Worm (Caenorhabditis elegans) whole organism, L3 larva: Measurements from ENCODE around the gene B0034.2.

Source experiments
- ZK546.5 ChIP-seq: sonication (generic microtip); optimal IDR thresholded peaks from 2 replicates; lab custom pipeline; 2017; ENCODE audit warnings: missing biosample characterization, missing genetic modification characterization
- ceh-16 ChIP-seq: sonication (generic microtip); optimal IDR thresholded peaks from 2 replicates; lab custom pipeline; 2017; ENCODE audit warnings: missing biosample characterization, missing genetic modification characterization
- ceh-28 ChIP-seq: fragments of 150-350 bp; optimal IDR thresholded peaks from 2 replicates; lab custom pipeline; 2014; ENCODE audit warnings: missing biosample characterization, missing genetic modification reagents, missing genetic modification characterization
- ceh-82 ChIP-seq: fragments of 150-350 bp; optimal IDR thresholded peaks from 2 replicates; lab custom pipeline; 2014; ENCODE audit warnings: missing biosample characterization, missing genetic modification characterization
- egl-27 ChIP-seq: sonication (generic microtip); optimal IDR thresholded peaks from 4 replicates; lab custom pipeline; 2017; ENCODE audit warnings: missing biosample characterization, missing genetic modification reagents, missing genetic modification characterization
- egl-5 ChIP-seq: fragments of 150-350 bp; optimal IDR thresholded peaks from 2 replicates; lab custom pipeline; 2017; ENCODE audit warnings: missing biosample characterization, missing genetic modification reagents, missing genetic modification characterization, inconsistent platforms
- elt-3 ChIP-seq, 3 experiments: fragments of 150-350 bp in 1 of 3; sonication (generic microtip) in 2 of 3; optimal IDR thresholded peaks; 2 replicates in 2 of 3; 4 replicates in 1 of 3; lab custom pipeline; 2014 to 2017; ENCODE audit warnings: missing biosample characterization in 3 of 3, missing genetic modification characterization in 3 of 3
- fkh-10 ChIP-seq: sonication (generic microtip); optimal IDR thresholded peaks from 2 replicates; lab custom pipeline; 2017; ENCODE audit warnings: missing biosample characterization, missing genetic modification reagents, missing genetic modification characterization
- fos-1 ChIP-seq: fragments of 150-350 bp; optimal IDR thresholded peaks from 2 replicates; lab custom pipeline; 2014; ENCODE audit warnings: missing biosample characterization, missing genetic modification characterization
- hmg-11 ChIP-seq: sonication (generic microtip); optimal IDR thresholded peaks from 2 replicates; lab custom pipeline; 2016; ENCODE audit warnings: missing genetic modification characterization, missing compliant biosample characterization
- jun-1 ChIP-seq: fragments of 150-350 bp; optimal IDR thresholded peaks from 2 replicates; lab custom pipeline; 2014; ENCODE audit warnings: missing biosample characterization, missing genetic modification reagents, missing genetic modification characterization
- lin-39 ChIP-seq: fragments of 150-350 bp; optimal IDR thresholded peaks from 2 replicates; lab custom pipeline; 2018; ENCODE audit warnings: missing biosample characterization, missing genetic modification reagents, missing genetic modification characterization
- lsy-12 ChIP-seq: sonication (generic microtip); optimal IDR thresholded peaks from 2 replicates; lab custom pipeline; 2016; ENCODE audit warnings: mild to moderate bottlenecking, missing genetic modification characterization, missing compliant biosample characterization
- mdl-1 ChIP-seq: fragments of 150-350 bp; optimal IDR thresholded peaks from 2 replicates; lab custom pipeline; 2014; ENCODE audit warnings: missing biosample characterization, missing genetic modification characterization
- nfya-1 ChIP-seq: sonication (generic microtip); optimal IDR thresholded peaks from 2 replicates; lab custom pipeline; 2017; ENCODE audit warnings: missing genetic modification characterization, mild to moderate bottlenecking, missing compliant biosample characterization, antibody characterized with exemption, moderate library complexity; ENCODE audit not compliant: insufficient read depth
- nhr-23 ChIP-seq: fragments of 150-350 bp; optimal IDR thresholded peaks from 2 replicates; lab custom pipeline; 2014; ENCODE audit warnings: missing biosample characterization, missing genetic modification reagents, missing genetic modification characterization
- nhr-237 ChIP-seq: fragments of 150-350 bp; optimal IDR thresholded peaks from 2 replicates; lab custom pipeline; 2014; ENCODE audit warnings: missing biosample characterization, missing genetic modification characterization
- nhr-25 ChIP-seq: sonication (generic microtip); optimal IDR thresholded peaks from 2 replicates; lab custom pipeline; 2017; ENCODE audit warnings: missing biosample characterization, missing genetic modification characterization
- nhr-28 ChIP-seq: fragments of 150-350 bp; optimal IDR thresholded peaks from 2 replicates; lab custom pipeline; 2014; ENCODE audit warnings: missing biosample characterization, missing genetic modification characterization
- nhr-43 ChIP-seq: sonication (generic microtip); optimal IDR thresholded peaks from 2 replicates; lab custom pipeline; 2016; ENCODE audit warnings: mild to moderate bottlenecking, missing genetic modification characterization, missing compliant biosample characterization; ENCODE audit not compliant: poor library complexity, severe bottlenecking
- nhr-76 ChIP-seq: fragments of 150-350 bp; sonication (generic microtip); optimal IDR thresholded peaks from 5 replicates; lab custom pipeline; 2014; ENCODE audit warnings: missing biosample characterization, missing genetic modification characterization
- nhr-77 ChIP-seq: fragments of 150-350 bp; optimal IDR thresholded peaks from 2 replicates; lab custom pipeline; 2014; ENCODE audit warnings: missing biosample characterization, missing genetic modification characterization
- pqm-1 ChIP-seq: fragments of 150-350 bp; optimal IDR thresholded peaks from 2 replicates; lab custom pipeline; 2017; ENCODE audit warnings: missing biosample characterization, missing genetic modification characterization, inconsistent platforms
- sea-2 ChIP-seq: fragments of 150-350 bp; sonication (generic microtip); optimal IDR thresholded peaks from 4 replicates; lab custom pipeline; 2014; ENCODE audit warnings: missing biosample characterization, missing genetic modification reagents, missing genetic modification characterization
- snpc-4 ChIP-seq: fragments of 150-350 bp; optimal IDR thresholded peaks from 2 replicates; lab custom pipeline; 2014; ENCODE audit warnings: missing biosample characterization, missing genetic modification characterization
- tbx-2 ChIP-seq: sonication (generic microtip); optimal IDR thresholded peaks from 2 replicates; lab custom pipeline; 2016; ENCODE audit warnings: mild to moderate bottlenecking, missing genetic modification characterization, missing compliant biosample characterization
- zag-1 ChIP-seq: fragments of 150-350 bp; optimal IDR thresholded peaks from 2 replicates; lab custom pipeline; 2014; ENCODE audit warnings: missing biosample characterization, missing genetic modification characterization
- ztf-4 ChIP-seq: fragments of 150-350 bp; optimal IDR thresholded peaks from 2 replicates; lab custom pipeline; 2014; ENCODE audit warnings: missing biosample characterization, missing genetic modification characterization

The B0034.2 gene

DNA sequence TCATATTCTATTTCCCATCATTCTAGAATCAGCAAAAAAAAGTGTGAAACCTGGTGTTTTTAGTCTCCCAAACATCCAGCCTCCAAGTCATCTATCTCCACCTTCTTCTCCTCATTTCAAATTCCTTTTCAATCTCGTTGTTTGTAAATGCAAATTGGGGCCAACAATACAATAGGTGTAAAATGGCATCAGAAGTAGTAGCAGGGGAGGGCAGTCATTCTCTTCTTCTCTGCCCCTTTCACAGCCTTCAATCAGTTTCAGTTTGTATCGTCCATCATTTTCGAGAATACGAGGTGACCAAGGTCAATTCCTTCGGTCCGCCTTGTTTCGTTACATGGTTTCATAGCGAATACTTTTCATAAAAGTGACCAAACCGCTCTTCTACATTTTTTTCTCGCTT is 25.1 kb upstream of the B0034.2 start, which contains the start of gene B0034.4:
TSS of gene B0034.4 (minus strand) at position 229 of the 400 bp plus-strand sequence.
- TF ChIP-seq nhr-25 (tag; lab: Kevin White, UChicago) (peak; percentile 21), nhr-23 (no peak)
- TF ChIP-seq, all 47 proteins: peak for 1

DNA sequence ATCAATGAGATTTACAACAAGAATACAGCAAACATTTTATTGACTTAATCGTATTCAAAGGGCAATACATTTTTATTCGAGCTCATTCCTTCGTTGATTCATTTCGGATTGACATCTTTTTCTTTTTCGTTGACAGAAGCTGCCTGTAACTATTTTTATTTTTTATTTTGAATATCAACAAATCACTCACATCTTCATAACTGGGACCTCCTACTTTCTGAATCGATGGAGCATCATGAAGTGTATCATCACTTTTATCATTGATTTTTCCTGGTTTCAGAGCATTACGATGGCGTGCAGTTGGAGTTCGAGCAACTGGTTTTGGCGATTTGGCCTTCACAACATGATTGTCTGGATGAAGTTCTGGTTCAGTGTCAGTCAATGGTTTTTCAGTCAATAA is 23.9 kb upstream of the B0034.2 start, which contains the start of gene B0034.1:
TSS of gene B0034.1 (plus strand) at position 301 of the 400 bp plus-strand sequence.
- no peak for TF ChIP-seq elt-3 (tag; optimal IDR thresholded peaks at IDR 0.05; lab: Kevin White, UChicago)
- TF ChIP-seq nhr-25 (tag; lab: Kevin White, UChicago) = no peak
- no peak for TF ChIP-seq nhr-237
- no peak for TF ChIP-seq jun-1 (tag; lab: Kevin White, UChicago)
- TF ChIP-seq lsy-12 = no peak
- TF ChIP-seq, all 47 proteins: peak for 0

DNA sequence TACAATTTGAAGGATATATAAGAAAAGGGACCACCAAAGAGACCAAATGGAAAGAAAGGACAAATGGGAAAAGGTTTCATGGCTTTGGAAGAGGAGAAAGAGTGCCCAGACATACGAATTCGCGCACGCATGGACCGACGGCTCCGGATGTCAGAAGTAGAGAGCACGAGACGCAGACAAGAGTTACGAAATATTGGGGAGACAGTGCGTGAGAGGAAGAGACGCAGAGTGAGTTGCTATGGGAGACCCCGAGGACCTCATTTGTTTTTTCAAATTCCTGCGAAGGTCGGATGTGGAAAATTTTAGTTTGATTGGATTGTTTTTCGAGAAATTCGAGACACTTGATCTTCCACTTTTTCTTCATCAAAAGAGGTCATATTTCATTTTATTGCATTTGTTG is 22.5 kb upstream of the B0034.2 start:
- TF ChIP-seq lin-39 (tag; lab: Kevin White, UChicago) (peak; percentile 57), nhr-76 (tag; lab: Kevin White, UChicago) (no peak), egl-5 (tag; lab: Kevin White, UChicago) (peak; percentile 28), elt-3 (tag; optimal IDR thresholded peaks at IDR 0.05; lab: Kevin White, UChicago) (no peak), jun-1 (tag; lab: Kevin White, UChicago) (no peak), snpc-4 (tag; lab: Kevin White, UChicago) (peak; percentile 78), egl-27 (no peak), fkh-10 (peak; percentile 7), nhr-43 (tag; lab: Kevin White, UChicago) (no peak), mdl-1 (no peak), nfya-1 (tag; lab: Kevin White, UChicago) (peak; percentile 60), ceh-28 (tag; lab: Kevin White, UChicago) (no peak), zag-1 (tag; lab: Kevin White, UChicago) (no peak), lsy-12 (no peak), pqm-1 (no peak)

DNA sequence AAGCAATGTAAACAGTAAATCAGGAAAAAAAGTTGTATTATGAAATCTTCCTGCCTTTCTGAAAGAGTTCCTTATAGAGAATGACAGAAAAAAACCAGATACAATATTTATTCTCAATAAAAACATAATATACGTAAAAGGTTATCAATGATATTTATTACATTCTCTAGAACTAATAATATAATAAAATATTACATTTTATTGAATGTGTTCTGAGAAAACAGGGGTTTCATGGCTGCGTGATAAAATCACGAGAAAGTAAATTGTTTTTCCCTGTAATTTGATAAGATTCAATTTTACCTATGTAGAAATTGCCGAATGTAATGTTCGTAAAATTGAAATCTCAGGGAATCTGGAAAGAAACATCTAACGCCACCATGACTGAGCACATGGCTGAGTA is 20.8 kb upstream of the B0034.2 start:
- no peak for TF ChIP-seq nhr-23
- TF ChIP-seq fos-1 (tag; lab: Kevin White, UChicago) = no peak
- TF ChIP-seq nhr-77 (tag; lab: Kevin White, UChicago) = no peak
- no peak for TF ChIP-seq ZK546.5 (tag; lab: Kevin White, UChicago)
- TF ChIP-seq hmg-11 (tag; lab: Kevin White, UChicago) = no peak
- no peak for TF ChIP-seq ceh-82
- TF ChIP-seq ceh-16 (tag; lab: Kevin White, UChicago) = no peak
- no peak for TF ChIP-seq mdl-1

DNA sequence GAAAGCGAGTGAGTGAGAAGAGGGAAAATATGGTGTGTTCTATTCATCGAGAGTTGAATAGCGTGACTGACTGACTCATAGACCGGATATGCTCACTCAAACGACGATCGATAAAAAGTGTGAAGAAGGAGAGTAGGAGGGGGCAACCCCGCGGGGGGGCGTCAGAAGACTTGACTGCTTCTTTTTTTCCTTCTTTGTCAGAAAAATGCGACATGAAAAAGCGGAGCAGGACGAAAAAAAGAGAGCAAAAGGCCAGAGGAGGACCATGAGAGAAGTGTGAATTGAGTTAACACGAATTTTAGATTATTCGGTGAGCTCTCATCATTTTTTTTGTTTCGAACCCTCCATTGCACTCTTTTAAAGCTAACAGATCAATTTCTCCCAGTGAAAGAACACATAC is 18.2 kb upstream of the B0034.2 start:
- TF ChIP-seq mdl-1 (no peak), fkh-10 (peak; percentile 20), elt-3 (tag; optimal IDR thresholded peaks at IDR 0.05; lab: Kevin White, UChicago) (no peak), hmg-11 (tag; lab: Kevin White, UChicago) (peak; percentile 20), nfya-1 (tag; lab: Kevin White, UChicago) (peak; percentile 45)
- TF ChIP-seq, all 47 proteins: peak for 3

DNA sequence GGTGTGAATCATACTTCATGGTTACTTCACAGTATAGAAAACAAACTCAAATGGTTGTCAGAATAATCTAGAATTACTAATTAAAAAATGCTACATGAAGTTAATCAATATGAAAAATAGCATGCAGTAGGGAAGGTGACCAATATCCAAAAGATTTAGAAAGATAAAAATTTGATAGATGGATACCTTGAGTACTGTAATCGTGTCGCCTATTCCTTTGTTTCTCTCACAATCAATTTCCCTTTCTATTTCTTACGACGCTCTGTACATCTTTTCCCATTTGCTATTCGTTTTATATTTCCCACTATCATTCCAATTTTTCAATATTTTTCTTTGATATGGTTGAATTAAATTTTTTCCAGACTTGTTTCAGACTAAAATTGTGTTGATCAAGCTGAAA is 17.1 kb upstream of the B0034.2 start, which contains the start of gene B0034.7:
TSS of gene B0034.7 (plus strand) at position 301 of the 400 bp plus-strand sequence.
- TF ChIP-seq nhr-76 (tag; lab: Kevin White, UChicago) (no peak), nhr-28 (tag; lab: Kevin White, UChicago) (no peak), ztf-4 (tag; lab: Kevin White, UChicago) (no peak), tbx-2 (tag; lab: Kevin White, UChicago) (no peak)
- TF ChIP-seq, all 47 proteins: peak for 0

DNA sequence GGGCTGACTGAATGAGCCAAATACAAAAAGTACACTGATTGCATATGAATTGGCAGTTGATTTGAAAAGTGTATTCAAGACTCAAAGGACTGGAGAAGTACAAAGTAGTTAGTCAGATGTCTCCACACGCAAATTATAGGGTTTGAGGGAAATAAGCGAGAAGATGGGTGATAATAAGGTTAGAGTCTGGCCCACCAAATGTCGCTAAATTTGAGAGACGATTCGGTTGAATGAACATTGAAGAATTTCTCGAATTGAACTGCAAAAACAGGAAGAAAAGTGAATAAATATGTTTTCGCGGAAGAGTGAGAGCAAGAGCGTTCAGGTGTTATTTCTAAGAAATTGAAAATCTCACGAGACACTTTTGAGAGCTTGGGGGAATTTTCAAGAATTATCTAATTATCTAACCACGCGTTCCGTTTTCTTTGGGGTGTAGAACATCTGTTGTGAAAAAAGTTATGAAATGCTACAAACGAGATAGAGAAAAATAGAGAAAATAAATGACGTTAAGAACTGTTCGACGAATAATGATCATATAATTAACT is 15.5 kb upstream of the B0034.2 start:
- no peak for TF ChIP-seq sea-2 (GFP tag; lab: Kevin White, UChicago)
- TF ChIP-seq nhr-23 = no peak
